Worm (Caenorhabditis elegans) whole organism, early embryonic: ENCODE data around the gene F49H6.5.

Experiments
- B0310.2 ChIP-seq: sonication (generic microtip); optimal IDR thresholded peaks from 2 replicates; lab custom pipeline; 2016; ENCODE audit warnings: mild to moderate bottlenecking, missing genetic modification characterization, missing compliant biosample characterization
- F13C5.2 ChIP-seq: sonication (generic microtip); optimal IDR thresholded peaks from 2 replicates; lab custom pipeline; 2017; ENCODE audit warnings: mild to moderate bottlenecking, missing genetic modification characterization, inconsistent platforms, missing compliant biosample characterization
- aly-1 ChIP-seq: sonication (generic microtip); optimal IDR thresholded peaks from 2 replicates; lab custom pipeline; 2016; ENCODE audit warnings: missing genetic modification characterization, missing compliant biosample characterization
- ama-1 ChIP-seq: fragments of 150-350 bp; optimal IDR thresholded peaks from 2 replicates; lab custom pipeline; 2014
- ceh-13 ChIP-seq: fragments of 200-800 bp; sonication (Bioruptor generic); optimal IDR thresholded peaks from 2 replicates; lab custom pipeline; 2018; ENCODE audit warnings: mild to moderate bottlenecking, missing genetic modification characterization, missing compliant biosample characterization
- ceh-36 ChIP-seq: sonication (generic microtip); optimal IDR thresholded peaks from 2 replicates; lab custom pipeline; 2016; ENCODE audit warnings: missing genetic modification characterization, inconsistent platforms, missing compliant biosample characterization
- ets-7 ChIP-seq: sonication (generic microtip); optimal IDR thresholded peaks from 2 replicates; lab custom pipeline; 2016; ENCODE audit warnings: missing genotype, missing genetic modification characterization, missing compliant biosample characterization
- flt-1 ChIP-seq: fragments of 200-800 bp; sonication (Bioruptor generic); IDR thresholded peaks from 2 replicates; pipeline ENCODE4 v1.3.6; 2022; ENCODE audit warnings: missing genetic modification characterization, missing compliant biosample characterization
- hmbx-1 ChIP-seq: sonication (generic microtip); optimal IDR thresholded peaks from 2 replicates; lab custom pipeline; 2016; ENCODE audit warnings: mild to moderate bottlenecking, missing genetic modification characterization, missing compliant biosample characterization
- hmg-4 ChIP-seq: fragments of 200-800 bp; sonication (Bioruptor generic); optimal IDR thresholded peaks from 2 replicates; lab custom pipeline; 2018; ENCODE audit warnings: mild to moderate bottlenecking, missing genetic modification characterization, missing compliant biosample characterization
- hnd-1 ChIP-seq: sonication (generic microtip); optimal IDR thresholded peaks from 2 replicates; lab custom pipeline; 2016; ENCODE audit warnings: missing genetic modification characterization, missing compliant biosample characterization
- pes-1 ChIP-seq: fragments of 200-800 bp; sonication (Bioruptor generic); IDR thresholded peaks from 2 replicates; pipeline ENCODE4 v1.3.6; 2022; ENCODE audit warnings: missing genetic modification reagents, missing genetic modification characterization, missing compliant biosample characterization
- scrt-1 ChIP-seq: fragments of 200-800 bp; sonication (Bioruptor generic); IDR thresholded peaks from 2 replicates; pipeline ENCODE4 v1.3.6; 2022; ENCODE audit warnings: missing genetic modification characterization, missing compliant biosample characterization
- sea-1 ChIP-seq: fragments of 200-800 bp; sonication (Bioruptor generic); conservative IDR thresholded peaks from 2 replicates; pipeline ENCODE4 v1.3.6; 2022; ENCODE audit warnings: missing genetic modification characterization, missing compliant biosample characterization
- tbx-11 ChIP-seq: fragments of 200-800 bp; sonication (Bioruptor generic); IDR thresholded peaks from 2 replicates; pipeline ENCODE4 v1.3.6; 2022; ENCODE audit warnings: missing genetic modification characterization, missing compliant biosample characterization
- tbx-37 ChIP-seq: fragments of 200-800 bp; sonication (Bioruptor generic); conservative IDR thresholded peaks from 2 replicates; pipeline ENCODE4 v1.3.6; 2022; ENCODE audit warnings: missing genetic modification reagents, missing genetic modification characterization, missing compliant biosample characterization
- tra-4 ChIP-seq: sonication (generic microtip); optimal IDR thresholded peaks from 2 replicates; lab custom pipeline; 2017; ENCODE audit warnings: missing genetic modification characterization, missing compliant biosample characterization

The F49H6.5 gene

ce11 chrV:17068839-17069238 lies 45.8 kb downstream of the F49H6.5 start, which contains the start of gene T05E12.8:
T05E12.8 (plus strand) TSS chrV:17069139.
- TF ChIP-seq ceh-13 (GFP tag; lab: Kevin White, UChicago) (no peak), scrt-1 (GFP tag; lab: Robert Waterston, UW) (no peak), pes-1 (no peak), B0310.2 (tag; lab: Kevin White, UChicago) (no peak), hnd-1 (no peak), F13C5.2 (tag; lab: Kevin White, UChicago) (no peak), hmg-4 (GFP tag; lab: Kevin White, UChicago) (no peak), sea-1 (GFP tag; lab: Robert Waterston, UW) (no peak), hmbx-1 (tag; lab: Kevin White, UChicago) (no peak), ama-1 (no peak), tra-4 (no peak), tbx-37 (no peak), tbx-11 (GFP tag; lab: Robert Waterston, UW) (no peak), aly-1 (no peak), ets-7 (tag; lab: Kevin White, UChicago) (no peak), ceh-36 (tag; lab: Kevin White, UChicago) (no peak), flt-1 (no peak)

- no peak for TF ChIP-seq hmg-4 (GFP tag; lab: Kevin White, UChicago)
- TF ChIP-seq F13C5.2 (tag; lab: Kevin White, UChicago), result no peak
- no peak for TF ChIP-seq ama-1
- no peak for TF ChIP-seq hnd-1
- no peak for TF ChIP-seq tbx-37
- TF ChIP-seq hmbx-1 (tag; lab: Kevin White, UChicago), result no peak
- TF ChIP-seq ceh-36 (tag; lab: Kevin White, UChicago), result no peak
- TF ChIP-seq ets-7 (tag; lab: Kevin White, UChicago), result no peak
- TF ChIP-seq scrt-1 (GFP tag; lab: Robert Waterston, UW), result no peak
- no peak for TF ChIP-seq flt-1
Observed at ce11 chrV:17071578-17071977, 48.5 kb downstream of the F49H6.5 start, which contains the start of gene srbc-14. srbc-14 (minus strand) TSS chrV:17071678.
